Fruit fly (Drosophila melanogaster) whole organism, pupa: ENCODE measurements around the gene CG2652.

ENCODE experiments used
- CG10348 ChIP-seq: fragments of 200-800 bp; sonication (Bioruptor generic); IDR thresholded peaks from 2 replicates; pipeline ENCODE4 v1.3.6; 2022; ENCODE audit warnings: missing biosample characterization, missing genetic modification characterization
- CG12605 ChIP-seq: fragments of 200-800 bp; sonication (Bioruptor generic); IDR thresholded peaks from 2 replicates; pipeline ENCODE4 v1.3.6; 2022; ENCODE audit warnings: missing biosample characterization, missing genetic modification characterization
- CG13204 ChIP-seq: fragments of 200-800 bp; sonication (Bioruptor generic); optimal IDR thresholded peaks from 2 replicates; lab custom pipeline; 2018; ENCODE audit warnings: missing biosample characterization, mild to moderate bottlenecking, missing genetic modification characterization, moderate library complexity
- CG14655 ChIP-seq: fragments of 200-800 bp; sonication (Bioruptor generic); optimal IDR thresholded peaks from 3 replicates; lab custom pipeline; 2017; ENCODE audit warnings: mild to moderate bottlenecking, missing biosample characterization, missing genetic modification reagents, missing genetic modification characterization
- CG15710 ChIP-seq: fragments of 200-800 bp; sonication (Bioruptor generic); optimal IDR thresholded peaks from 2 replicates; lab custom pipeline; 2018; ENCODE audit warnings: missing biosample characterization, mild to moderate bottlenecking, missing genetic modification characterization, moderate library complexity
- CG17806 ChIP-seq: fragments of 200-800 bp; sonication (Bioruptor generic); optimal IDR thresholded peaks from 2 replicates; lab custom pipeline; 2018; ENCODE audit warnings: missing biosample characterization, mild to moderate bottlenecking, missing genetic modification characterization, moderate library complexity
- CG32121 ChIP-seq: fragments of 200-800 bp; sonication (Bioruptor generic); IDR thresholded peaks from 2 replicates; pipeline ENCODE4 v1.3.6; 2022; ENCODE audit warnings: missing biosample characterization, missing genetic modification characterization
- CG34367 ChIP-seq: fragments of 200-800 bp; sonication (Bioruptor generic); optimal IDR thresholded peaks from 2 replicates; lab custom pipeline; 2018; ENCODE audit warnings: missing biosample characterization, mild to moderate bottlenecking, missing genetic modification characterization
- CG4496 ChIP-seq: fragments of 200-800 bp; sonication (Bioruptor generic); IDR thresholded peaks from 3 replicates; pipeline ENCODE4 v1.3.6; 2022; ENCODE audit warnings: missing biosample characterization, missing genetic modification characterization
- CG8159 ChIP-seq: fragments of 200-800 bp; sonication (Bioruptor generic); optimal IDR thresholded peaks from 3 replicates; lab custom pipeline; 2018; ENCODE audit warnings: missing biosample characterization, mild to moderate bottlenecking, missing genetic modification characterization, moderate library complexity
- CG8301 ChIP-seq: fragments of 200-800 bp; sonication (Bioruptor generic); optimal IDR thresholded peaks from 2 replicates; lab custom pipeline; 2018; ENCODE audit warnings: missing biosample characterization, mild to moderate bottlenecking, missing genetic modification characterization
- CG9948 ChIP-seq: fragments of 200-800 bp; sonication (Bioruptor generic); optimal IDR thresholded peaks from 2 replicates; lab custom pipeline; 2018; ENCODE audit warnings: missing biosample characterization, mild to moderate bottlenecking, missing genetic modification characterization, moderate library complexity
- D1 ChIP-seq: fragments of 200-800 bp; sonication (Bioruptor generic); optimal IDR thresholded peaks from 2 replicates; lab custom pipeline; 2018; ENCODE audit warnings: missing biosample characterization, mild to moderate bottlenecking, missing genetic modification characterization, moderate library complexity
- EcR ChIP-seq: fragments of 200-800 bp; sonication (Bioruptor generic); optimal IDR thresholded peaks from 3 replicates; lab custom pipeline; 2019; ENCODE audit warnings: missing biosample characterization, missing genetic modification characterization, mild to moderate bottlenecking, moderate library complexity, missing genetic modification reagents
- Ets98B ChIP-seq: fragments of 200-800 bp; sonication (Bioruptor generic); IDR thresholded peaks from 2 replicates; pipeline ENCODE4 v1.3.6; 2022; ENCODE audit warnings: missing biosample characterization, missing genetic modification characterization
- Pif1A ChIP-seq: fragments of 200-800 bp; sonication (Bioruptor generic); optimal IDR thresholded peaks from 3 replicates; lab custom pipeline; 2016; ENCODE audit warnings: missing biosample characterization, missing genetic modification characterization
- Pif1B ChIP-seq: fragments of 200-800 bp; sonication (Bioruptor generic); optimal IDR thresholded peaks from 3 replicates; lab custom pipeline; 2016; ENCODE audit warnings: missing biosample characterization, missing genetic modification characterization
- Snoo ChIP-seq: fragments of 200-800 bp; sonication (Bioruptor generic); optimal IDR thresholded peaks from 3 replicates; lab custom pipeline; 2017; ENCODE audit warnings: missing biosample characterization, mild to moderate bottlenecking, missing genetic modification characterization, inconsistent platforms
- fd96Ca ChIP-seq: fragments of 200-800 bp; sonication (Bioruptor generic); IDR thresholded peaks from 3 replicates; pipeline ENCODE4 v1.3.6; 2022; ENCODE audit warnings: missing biosample characterization, missing genetic modification characterization
- gl ChIP-seq: fragments of 200-800 bp; sonication (Bioruptor generic); optimal IDR thresholded peaks from 2 replicates; lab custom pipeline; 2018; ENCODE audit warnings: missing biosample characterization, mild to moderate bottlenecking, missing genetic modification characterization
- rn ChIP-seq: fragments of 200-800 bp; sonication (Bioruptor generic); IDR thresholded peaks from 2 replicates; pipeline ENCODE4 v1.3.6; 2022; ENCODE audit warnings: missing biosample characterization, missing genetic modification characterization

The CG2652 gene

DNA sequence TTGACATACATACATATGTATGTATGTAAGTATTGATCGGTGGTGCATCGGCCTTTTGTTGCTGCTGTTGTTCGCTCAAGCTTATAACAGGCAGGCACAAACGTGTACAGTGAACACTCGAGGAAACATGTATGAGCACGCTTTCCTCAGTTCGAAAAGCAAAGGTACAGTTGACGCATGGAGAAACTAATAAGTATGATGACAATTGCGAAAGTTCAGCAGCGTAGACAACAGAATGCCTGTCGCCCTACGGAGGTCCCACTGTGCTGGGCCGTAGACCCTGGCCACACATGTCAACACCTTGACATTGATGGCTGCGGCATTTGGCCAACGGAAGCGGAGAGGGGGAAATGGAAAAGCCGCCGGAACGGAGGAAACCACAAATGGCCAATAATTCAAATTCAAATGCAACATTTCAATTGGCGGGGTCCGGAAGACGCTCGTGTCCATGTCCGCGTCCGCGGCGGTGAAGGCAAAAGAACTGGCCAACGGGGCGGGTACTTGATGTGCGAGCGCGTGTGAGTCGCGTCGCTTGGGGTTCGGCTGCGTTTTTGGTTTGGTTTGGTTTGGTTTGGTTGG, 25.5 kb upstream of the CG2652 start, which contains the start of gene CG2681:
Gene CG2681, plus strand, starts transcription at position 529 of the 579 bp plus-strand sequence.
- TF ChIP-seq CG14655 (GFP tag; lab: Kevin White, UChicago) (no peak), CG4496 (peak; percentile 81), Ets98B (GFP tag; lab: Robert Waterston, UW) (peak; percentile 47), fd96Ca (peak; percentile 61), CG10348 (GFP tag; lab: Robert Waterston, UW) (peak; percentile 26; the same call in 1 of the 2 replicates), CG12605 (GFP tag; lab: Robert Waterston, UW) (0 out of 2 replicates have a peak, but pooled peaks have one; percentile 34), CG15710 (tag; lab: Kevin White, UChicago) (no peak)

DNA sequence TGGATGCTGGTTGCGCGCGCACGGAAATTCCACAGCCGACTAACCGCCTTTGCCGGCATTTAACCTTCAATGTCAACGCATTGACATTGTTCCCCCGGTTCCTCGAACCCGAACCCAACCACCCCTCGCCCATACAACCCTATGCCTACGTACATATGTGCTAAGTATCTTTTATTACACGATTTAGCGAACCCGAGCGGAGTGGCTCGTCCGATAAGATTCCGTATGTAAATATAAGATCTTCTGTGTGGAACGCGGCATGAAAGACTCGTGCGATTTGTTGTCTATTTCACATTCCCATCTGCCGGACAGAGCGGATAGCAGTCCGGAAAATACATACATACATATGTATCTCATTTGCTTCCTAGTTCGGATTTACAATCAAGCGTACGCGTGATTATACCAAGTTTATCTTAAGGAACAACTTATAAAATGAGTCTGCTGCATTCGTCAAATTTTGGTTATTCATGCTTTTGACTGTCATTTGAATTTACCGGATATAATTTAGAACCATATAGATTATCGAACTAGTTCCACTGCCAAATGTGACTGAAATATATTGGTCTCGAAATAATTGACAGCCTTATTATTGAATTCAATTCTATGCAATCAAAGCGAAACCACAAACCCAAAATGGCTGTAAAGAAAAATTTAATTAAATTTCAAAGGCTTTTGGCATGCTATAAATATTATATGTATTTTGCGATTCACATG, 24.8 kb upstream of the CG2652 start, which contains the start of gene CG2680:
Gene CG2680, minus strand, starts transcription at position 51 of the 714 bp plus-strand sequence.
- no peak for TF ChIP-seq Pif1B (GFP tag; lab: Kevin White, UChicago)
- peak; percentile 24 for TF ChIP-seq EcR
- no peak for TF ChIP-seq CG14655 (GFP tag; lab: Kevin White, UChicago)
- no peak for TF ChIP-seq Ets98B (GFP tag; lab: Robert Waterston, UW)
- TF ChIP-seq Snoo (tag; lab: Kevin White, UChicago) = no peak
- TF ChIP-seq CG13204 (GFP tag; lab: Kevin White, UChicago) = no peak
- TF ChIP-seq CG8301 (tag; lab: Kevin White, UChicago) = no peak

DNA sequence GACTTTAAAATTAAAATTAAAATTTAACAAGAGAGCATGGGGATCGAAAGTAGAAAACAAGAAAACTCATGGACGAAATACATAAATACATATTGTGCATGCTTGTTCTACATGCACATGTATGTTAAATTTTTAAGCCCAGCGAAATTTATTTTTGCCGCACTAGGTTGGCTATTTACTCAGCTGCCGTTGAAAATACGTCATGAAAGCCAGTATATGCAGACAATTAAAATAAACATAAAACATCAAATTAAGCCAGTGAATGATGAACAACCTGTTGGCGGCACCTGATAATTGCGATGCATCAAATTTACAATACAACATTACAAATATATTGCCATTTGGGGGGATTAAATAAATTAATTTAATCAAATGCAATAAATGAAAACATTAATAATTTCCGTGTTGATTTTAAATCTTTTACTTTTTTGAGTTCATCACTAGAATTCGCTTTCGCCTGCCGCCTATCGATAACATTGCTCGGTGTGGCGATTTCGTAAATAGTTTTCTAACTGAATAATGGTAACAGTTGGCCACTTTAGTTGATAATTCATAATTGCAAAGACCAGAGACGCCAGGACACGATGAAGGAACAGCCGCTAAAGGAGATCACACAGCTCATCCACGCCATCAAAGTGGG, 21.5 kb upstream of the CG2652 start, which contains the start of gene eIF2Bbeta:
Gene eIF2Bbeta, plus strand, starts transcription at position 438 of the 640 bp plus-strand sequence.
- no peak for TF ChIP-seq EcR
- TF ChIP-seq CG8159 (tag; lab: Kevin White, UChicago) = no peak
- no peak for TF ChIP-seq Pif1A (GFP tag; lab: Kevin White, UChicago)
- TF ChIP-seq CG32121 (GFP tag; lab: Robert Waterston, UW) = no peak
- TF ChIP-seq CG8301 (tag; lab: Kevin White, UChicago) = no peak
- no peak for TF ChIP-seq CG10348 (GFP tag; lab: Robert Waterston, UW)
- TF ChIP-seq CG12605 (GFP tag; lab: Robert Waterston, UW) = no peak
- TF ChIP-seq fd96Ca = no peak
- no peak for TF ChIP-seq gl
- TF ChIP-seq CG13204 (GFP tag; lab: Kevin White, UChicago) = no peak
- no peak for TF ChIP-seq CG34367
- TF ChIP-seq Snoo (tag; lab: Kevin White, UChicago) = no peak
- no peak for TF ChIP-seq CG14655 (GFP tag; lab: Kevin White, UChicago)
- TF ChIP-seq CG17806 = no peak
- no peak for TF ChIP-seq CG9948
- no peak for TF ChIP-seq Ets98B (GFP tag; lab: Robert Waterston, UW)
- TF ChIP-seq rn (GFP tag; lab: Robert Waterston, UW) = no peak
- TF ChIP-seq, all 21 proteins: peak for 0

DNA sequence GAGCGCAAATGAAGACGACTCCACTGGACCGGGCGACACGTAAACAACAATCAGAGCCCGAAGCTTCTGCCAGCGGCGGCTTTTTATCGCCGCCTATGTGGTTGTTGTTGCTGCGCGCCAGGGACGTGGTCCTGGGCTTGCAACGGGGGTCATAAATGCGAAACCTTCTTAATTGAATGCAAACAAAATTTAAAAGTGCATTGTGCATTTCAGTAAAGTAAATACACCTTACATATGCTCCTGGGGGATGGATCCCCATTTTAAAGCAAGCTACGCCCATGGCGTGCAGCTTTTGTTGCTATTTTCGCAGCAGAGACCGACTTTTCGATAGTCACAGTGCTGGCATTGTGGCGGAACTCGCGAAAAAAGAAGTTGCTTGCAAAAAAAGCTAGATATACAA, 21.0 kb upstream of the CG2652 start, which contains the start of gene Ugalt:
Gene Ugalt, minus strand, starts transcription at position 160 of the 400 bp plus-strand sequence.
- peak; percentile 100 for TF ChIP-seq rn (GFP tag; lab: Robert Waterston, UW)
- TF ChIP-seq CG8159 (tag; lab: Kevin White, UChicago) = peak; percentile 100
- TF ChIP-seq gl = peak; percentile 100
- TF ChIP-seq CG10348 (GFP tag; lab: Robert Waterston, UW) = peak; percentile 100
- peak; percentile 100 for TF ChIP-seq CG34367
- peak; percentile 100 for TF ChIP-seq D1 (tag; lab: Kevin White, UChicago)
- peak; percentile 100 for TF ChIP-seq CG15710 (tag; lab: Kevin White, UChicago)
- peak; percentile 100 for TF ChIP-seq Snoo (tag; lab: Kevin White, UChicago)
- TF ChIP-seq CG9948 = peak; percentile 100
- TF ChIP-seq CG12605 (GFP tag; lab: Robert Waterston, UW) = peak; percentile 100
- peak; percentile 100 for TF ChIP-seq CG17806
- TF ChIP-seq Ets98B (GFP tag; lab: Robert Waterston, UW) = peak; percentile 100
- peak; percentile 100 for TF ChIP-seq CG8301 (tag; lab: Kevin White, UChicago)
- TF ChIP-seq CG14655 (GFP tag; lab: Kevin White, UChicago) = peak; percentile 100
- TF ChIP-seq Pif1B (GFP tag; lab: Kevin White, UChicago) = peak; percentile 100
- TF ChIP-seq CG32121 (GFP tag; lab: Robert Waterston, UW) = peak; percentile 100
- peak; percentile 83 for TF ChIP-seq EcR
- TF ChIP-seq CG13204 (GFP tag; lab: Kevin White, UChicago) = peak; percentile 100
- TF ChIP-seq CG4496 = peak; percentile 100
- TF ChIP-seq Pif1A (GFP tag; lab: Kevin White, UChicago) = peak; percentile 100
- TF ChIP-seq fd96Ca = peak; percentile 100

DNA sequence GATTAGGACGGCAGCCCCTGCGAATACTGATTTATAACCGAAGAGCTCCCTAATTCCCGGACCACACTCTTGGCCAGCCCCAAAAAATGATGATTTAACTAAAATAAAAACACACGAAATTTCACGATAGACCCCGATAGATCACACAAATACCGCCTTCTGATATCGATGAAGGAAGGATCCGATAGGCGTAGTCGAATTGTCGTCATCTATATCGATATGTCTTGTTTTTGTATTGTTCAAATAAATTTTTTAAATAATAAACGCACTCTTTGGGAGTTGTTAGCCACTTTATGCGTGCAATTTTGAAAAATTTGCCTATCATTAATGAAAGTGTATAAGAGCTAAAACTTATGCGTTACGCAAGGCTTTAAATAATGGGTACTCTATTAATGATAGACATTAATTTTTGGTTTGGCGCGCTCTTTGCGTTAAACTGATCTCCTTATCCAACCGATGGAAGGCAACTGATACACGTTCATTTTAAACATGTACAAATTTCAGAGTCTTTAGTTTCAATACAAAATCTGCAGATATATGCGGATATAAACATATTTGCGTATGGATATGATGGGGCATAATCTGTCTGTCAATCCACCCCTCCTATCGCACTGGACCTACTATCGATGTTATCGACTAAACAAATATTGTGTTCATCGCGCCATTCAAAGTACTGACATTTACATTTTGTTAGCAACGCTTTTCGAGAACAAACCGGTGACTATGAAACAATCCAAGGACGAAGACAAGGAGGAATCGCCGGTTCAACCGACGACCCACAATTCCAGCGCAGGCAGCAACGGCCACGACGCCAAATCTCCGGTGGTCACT, 15.5 kb upstream of the CG2652 start, which contains the start of the genes Spg7 and Lint-O:
Gene Spg7, minus strand, starts transcription at position 148 of the 831 bp plus-strand sequence.
Gene Lint-O, plus strand, starts transcription at position 638 of the 831 bp plus-strand sequence.
- TF ChIP-seq CG10348 (GFP tag; lab: Robert Waterston, UW) (no peak), CG17806 (no peak), CG8159 (tag; lab: Kevin White, UChicago) (no peak), CG13204 (GFP tag; lab: Kevin White, UChicago) (no peak), gl (no peak), CG15710 (tag; lab: Kevin White, UChicago) (no peak), Pif1A (GFP tag; lab: Kevin White, UChicago) (no peak), D1 (tag; lab: Kevin White, UChicago) (no peak), Snoo (tag; lab: Kevin White, UChicago) (no peak), CG14655 (GFP tag; lab: Kevin White, UChicago) (no peak), fd96Ca (no peak), rn (GFP tag; lab: Robert Waterston, UW) (no peak)
